Worm (Caenorhabditis elegans) whole organism, L3 larva: ENCODE results near the gene W03B1.3.

Source experiments
- R02D3.7 ChIP-seq: fragments of 150-350 bp; optimal IDR thresholded peaks from 2 replicates; lab custom pipeline; 2014; ENCODE audit warnings: missing biosample characterization, missing genetic modification characterization
- ZK546.5 ChIP-seq: sonication (generic microtip); optimal IDR thresholded peaks from 2 replicates; lab custom pipeline; 2017; ENCODE audit warnings: missing biosample characterization, missing genetic modification characterization
- aly-2 ChIP-seq: fragments of 150-350 bp; optimal IDR thresholded peaks from 2 replicates; lab custom pipeline; 2014; ENCODE audit warnings: missing biosample characterization, missing genetic modification characterization
- ama-1 ChIP-seq: fragments of 150-350 bp; optimal IDR thresholded peaks from 2 replicates; lab custom pipeline; 2018
- ceh-28 ChIP-seq: fragments of 150-350 bp; optimal IDR thresholded peaks from 2 replicates; lab custom pipeline; 2014; ENCODE audit warnings: missing biosample characterization, missing genetic modification reagents, missing genetic modification characterization
- ceh-82 ChIP-seq: fragments of 150-350 bp; optimal IDR thresholded peaks from 2 replicates; lab custom pipeline; 2014; ENCODE audit warnings: missing biosample characterization, missing genetic modification characterization
- ceh-9 ChIP-seq: sonication (generic microtip); optimal IDR thresholded peaks from 2 replicates; lab custom pipeline; 2018; ENCODE audit warnings: missing biosample characterization, missing genetic modification characterization
- daf-12 ChIP-seq: fragments of 150-350 bp; optimal IDR thresholded peaks from 2 replicates; lab custom pipeline; 2014; ENCODE audit warnings: missing biosample characterization, missing genetic modification reagents, missing genetic modification characterization
- egl-27 ChIP-seq: sonication (generic microtip); optimal IDR thresholded peaks from 4 replicates; lab custom pipeline; 2017; ENCODE audit warnings: missing biosample characterization, missing genetic modification reagents, missing genetic modification characterization
- egl-5 ChIP-seq: fragments of 150-350 bp; optimal IDR thresholded peaks from 2 replicates; lab custom pipeline; 2017; ENCODE audit warnings: missing biosample characterization, missing genetic modification reagents, missing genetic modification characterization, inconsistent platforms
- elt-1 ChIP-seq: fragments of 150-350 bp; optimal IDR thresholded peaks from 2 replicates; lab custom pipeline; 2014; ENCODE audit warnings: missing biosample characterization, missing genetic modification characterization
- elt-2 ChIP-seq: sonication (generic microtip); optimal IDR thresholded peaks from 2 replicates; lab custom pipeline; 2016; ENCODE audit warnings: missing genetic modification reagents, mild to moderate bottlenecking, missing genetic modification characterization, missing compliant biosample characterization
- eor-1 ChIP-seq, 2 experiments: fragments of 150-350 bp; optimal IDR thresholded peaks; 2 replicates each; lab custom pipeline; 2014 to 2018; ENCODE audit warnings: missing biosample characterization in 2 of 2, missing genetic modification characterization in 2 of 2
- fkh-10 ChIP-seq: sonication (generic microtip); optimal IDR thresholded peaks from 2 replicates; lab custom pipeline; 2017; ENCODE audit warnings: missing biosample characterization, missing genetic modification reagents, missing genetic modification characterization
- fkh-2 ChIP-seq: fragments of 150-350 bp; optimal IDR thresholded peaks from 2 replicates; lab custom pipeline; 2014; ENCODE audit warnings: missing biosample characterization, missing genetic modification reagents, missing genetic modification characterization
- fos-1 ChIP-seq: fragments of 150-350 bp; optimal IDR thresholded peaks from 2 replicates; lab custom pipeline; 2014; ENCODE audit warnings: missing biosample characterization, missing genetic modification characterization
- hmg-11 ChIP-seq: sonication (generic microtip); optimal IDR thresholded peaks from 2 replicates; lab custom pipeline; 2016; ENCODE audit warnings: missing genetic modification characterization, missing compliant biosample characterization
- jun-1 ChIP-seq: fragments of 150-350 bp; optimal IDR thresholded peaks from 2 replicates; lab custom pipeline; 2014; ENCODE audit warnings: missing biosample characterization, missing genetic modification reagents, missing genetic modification characterization
- lin-15B ChIP-seq: fragments of 150-350 bp; optimal IDR thresholded peaks from 2 replicates; lab custom pipeline; 2014; ENCODE audit warnings: missing biosample characterization, missing genetic modification characterization
- lin-39 ChIP-seq: fragments of 150-350 bp; optimal IDR thresholded peaks from 2 replicates; lab custom pipeline; 2018; ENCODE audit warnings: missing biosample characterization, missing genetic modification reagents, missing genetic modification characterization
- lsy-12 ChIP-seq: sonication (generic microtip); optimal IDR thresholded peaks from 2 replicates; lab custom pipeline; 2016; ENCODE audit warnings: mild to moderate bottlenecking, missing genetic modification characterization, missing compliant biosample characterization
- nfya-1 ChIP-seq: sonication (generic microtip); optimal IDR thresholded peaks from 2 replicates; lab custom pipeline; 2017; ENCODE audit warnings: missing genetic modification characterization, mild to moderate bottlenecking, missing compliant biosample characterization, antibody characterized with exemption, moderate library complexity; ENCODE audit not compliant: insufficient read depth
- nhr-11 ChIP-seq: fragments of 150-350 bp; optimal IDR thresholded peaks from 2 replicates; lab custom pipeline; 2014; ENCODE audit warnings: missing biosample characterization, missing genetic modification characterization
- nhr-23 ChIP-seq: fragments of 150-350 bp; optimal IDR thresholded peaks from 2 replicates; lab custom pipeline; 2014; ENCODE audit warnings: missing biosample characterization, missing genetic modification reagents, missing genetic modification characterization
- nhr-237 ChIP-seq: fragments of 150-350 bp; optimal IDR thresholded peaks from 2 replicates; lab custom pipeline; 2014; ENCODE audit warnings: missing biosample characterization, missing genetic modification characterization
- nhr-25 ChIP-seq: sonication (generic microtip); optimal IDR thresholded peaks from 2 replicates; lab custom pipeline; 2017; ENCODE audit warnings: missing biosample characterization, missing genetic modification characterization
- nhr-28 ChIP-seq: fragments of 150-350 bp; optimal IDR thresholded peaks from 2 replicates; lab custom pipeline; 2014; ENCODE audit warnings: missing biosample characterization, missing genetic modification characterization
- nhr-43 ChIP-seq: sonication (generic microtip); optimal IDR thresholded peaks from 2 replicates; lab custom pipeline; 2016; ENCODE audit warnings: mild to moderate bottlenecking, missing genetic modification characterization, missing compliant biosample characterization; ENCODE audit not compliant: poor library complexity, severe bottlenecking
- nhr-76 ChIP-seq: fragments of 150-350 bp; sonication (generic microtip); optimal IDR thresholded peaks from 5 replicates; lab custom pipeline; 2014; ENCODE audit warnings: missing biosample characterization, missing genetic modification characterization
- pha-4 ChIP-seq: fragments of 150-350 bp; optimal IDR thresholded peaks from 2 replicates; lab custom pipeline; 2014; ENCODE audit warnings: missing biosample characterization, missing genetic modification reagents, missing genetic modification characterization
- pqm-1 ChIP-seq: fragments of 150-350 bp; optimal IDR thresholded peaks from 2 replicates; lab custom pipeline; 2017; ENCODE audit warnings: missing biosample characterization, missing genetic modification characterization, inconsistent platforms
- sea-2 ChIP-seq: fragments of 150-350 bp; sonication (generic microtip); optimal IDR thresholded peaks from 4 replicates; lab custom pipeline; 2014; ENCODE audit warnings: missing biosample characterization, missing genetic modification reagents, missing genetic modification characterization
- skn-1 ChIP-seq: fragments of 150-350 bp; optimal IDR thresholded peaks from 2 replicates; lab custom pipeline; 2014; ENCODE audit warnings: missing biosample characterization, missing genetic modification characterization
- snpc-4 ChIP-seq: fragments of 150-350 bp; optimal IDR thresholded peaks from 2 replicates; lab custom pipeline; 2014; ENCODE audit warnings: missing biosample characterization, missing genetic modification characterization
- unc-62 ChIP-seq: fragments of 150-350 bp; sonication (generic microtip); optimal IDR thresholded peaks from 4 replicates; lab custom pipeline; 2014; ENCODE audit warnings: missing biosample characterization, missing genetic modification reagents, missing genetic modification characterization
- zag-1 ChIP-seq: fragments of 150-350 bp; optimal IDR thresholded peaks from 2 replicates; lab custom pipeline; 2014; ENCODE audit warnings: missing biosample characterization, missing genetic modification characterization
- ztf-11 ChIP-seq: fragments of 150-350 bp; optimal IDR thresholded peaks from 2 replicates; lab custom pipeline; 2014; ENCODE audit warnings: missing biosample characterization, missing genetic modification characterization
- ztf-4 ChIP-seq: fragments of 150-350 bp; optimal IDR thresholded peaks from 2 replicates; lab custom pipeline; 2014; ENCODE audit warnings: missing biosample characterization, missing genetic modification characterization

The W03B1.3 gene

ce11 chrIV:4290472-4290871 lies 45.6 kb downstream of the W03B1.3 start, which contains the start of gene dct-7:
TSS of gene dct-7 (minus strand) at chrIV:4290572.
- TF ChIP-seq nhr-43 (tag; lab: Kevin White, UChicago) = peak; percentile 30
- no peak for TF ChIP-seq nhr-28 (tag; lab: Kevin White, UChicago)
- TF ChIP-seq nhr-76 (tag; lab: Kevin White, UChicago) = no peak
- TF ChIP-seq, all 47 proteins: peak for 1

- no peak for TF ChIP-seq egl-27
- no peak for TF ChIP-seq lsy-12 (tag; lab: Kevin White, UChicago)
- no peak for TF ChIP-seq fos-1 (tag; lab: Kevin White, UChicago)
- TF ChIP-seq aly-2 (tag; lab: Kevin White, UChicago) = no peak
- no peak for TF ChIP-seq ztf-4 (tag; lab: Kevin White, UChicago)
- no peak for TF ChIP-seq lin-39 (tag; lab: Kevin White, UChicago)
- no peak for TF ChIP-seq nhr-237 (tag; lab: Kevin White, UChicago)
- TF ChIP-seq nhr-11 = no peak
- no peak for TF ChIP-seq nfya-1 (tag; lab: Kevin White, UChicago)
- no peak for TF ChIP-seq elt-2 (tag; lab: Kevin White, UChicago)
- no peak for TF ChIP-seq lin-15B (tag; lab: Kevin White, UChicago)
- no peak for TF ChIP-seq egl-5 (tag; lab: Kevin White, UChicago)
- no peak for TF ChIP-seq snpc-4
- no peak for TF ChIP-seq ceh-82 (tag; lab: Kevin White, UChicago)
- no peak for TF ChIP-seq ama-1 (lab: Kevin White, UChicago)
- TF ChIP-seq elt-1 (tag; lab: Kevin White, UChicago) = no peak
These were observed 46.8 kb downstream of the W03B1.3 start, which contains the start of gene F15E6.5 for ce11 chrIV:4289267-4289666. TSS of gene F15E6.5 (plus strand) at chrIV:4289567.

ce11 chrIV:4288332-4288731 lies 47.7 kb downstream of the W03B1.3 start, which contains the start of gene srv-4:
TSS of gene srv-4 (minus strand) at chrIV:4288432.
- TF ChIP-seq ama-1 (lab: Kevin White, UChicago) = no peak
- no peak for TF ChIP-seq skn-1 (tag; lab: Kevin White, UChicago)
- no peak for TF ChIP-seq fkh-2 (tag; lab: Kevin White, UChicago)
- no peak for TF ChIP-seq ceh-9
- no peak for TF ChIP-seq ceh-28 (tag; lab: Kevin White, UChicago)
- TF ChIP-seq pha-4 = no peak
- TF ChIP-seq unc-62 (GFP tag; lab: Kevin White, UChicago) = no peak
- no peak for TF ChIP-seq eor-1 (tag; optimal IDR thresholded peaks at IDR 0.05; lab: Kevin White, UChicago)
- TF ChIP-seq sea-2 (GFP tag; lab: Kevin White, UChicago) = no peak
- no peak for TF ChIP-seq ceh-82 (tag; lab: Kevin White, UChicago)
- TF ChIP-seq ztf-11 (tag; lab: Kevin White, UChicago) = no peak
- no peak for TF ChIP-seq lin-39 (tag; lab: Kevin White, UChicago)
- TF ChIP-seq nhr-25 (tag; lab: Kevin White, UChicago) = no peak

ce11 chrIV:4284989-4285388 lies 51.0 kb downstream of the W03B1.3 start:
- peak; percentile 48 for TF ChIP-seq pqm-1 (tag; lab: Kevin White, UChicago)
- TF ChIP-seq elt-2 (tag; lab: Kevin White, UChicago) = peak; percentile 64
- no peak for TF ChIP-seq sea-2 (GFP tag; lab: Kevin White, UChicago)
- TF ChIP-seq nhr-237 (tag; lab: Kevin White, UChicago) = no peak
- TF ChIP-seq, all 47 proteins: peak for 2

ce11 chrIV:4284020-4284419 lies 52.0 kb downstream of the W03B1.3 start, which contains the start of gene F15E6.6:
TSS of gene F15E6.6 (minus strand) at chrIV:4284120.
- TF ChIP-seq fkh-10 (GFP tag; lab: Kevin White, UChicago) (no peak), nhr-76 (tag; lab: Kevin White, UChicago) (no peak), daf-12 (tag; lab: Kevin White, UChicago) (no peak), jun-1 (no peak), R02D3.7 (tag; lab: Kevin White, UChicago) (no peak), hmg-11 (tag; lab: Kevin White, UChicago) (no peak), pha-4 (no peak), ceh-82 (tag; lab: Kevin White, UChicago) (no peak), lin-39 (tag; lab: Kevin White, UChicago) (no peak), ZK546.5 (tag; lab: Kevin White, UChicago) (no peak), nhr-23 (tag; lab: Kevin White, UChicago) (no peak), zag-1 (tag; lab: Kevin White, UChicago) (no peak), pqm-1 (tag; lab: Kevin White, UChicago) (no peak)
